Worm (Caenorhabditis elegans) whole organism, late embryonic: Measurements from ENCODE around the gene F53B3.3.

ENCODE experiments used
- C08G9.2 ChIP-seq: sonication (generic microtip); optimal IDR thresholded peaks from 2 replicates; lab custom pipeline; 2016; ENCODE audit warnings: mild to moderate bottlenecking, missing genetic modification characterization, moderate library complexity, missing compliant biosample characterization
- C38D4.7 ChIP-seq: fragments of 200-800 bp; sonication (Bioruptor generic); optimal IDR thresholded peaks from 2 replicates; lab custom pipeline; 2018; ENCODE audit warnings: mild to moderate bottlenecking, missing genetic modification characterization, moderate library complexity, missing compliant biosample characterization
- K09A11.1 ChIP-seq: sonication (generic microtip); optimal IDR thresholded peaks from 2 replicates; lab custom pipeline; 2017; ENCODE audit warnings: antibody characterized with exemption, mild to moderate bottlenecking, missing genetic modification characterization, missing compliant biosample characterization; ENCODE audit not compliant: insufficient read depth
- T23F11.4 ChIP-seq: fragments of 200-800 bp; sonication (Bioruptor generic); optimal IDR thresholded peaks from 2 replicates; lab custom pipeline; 2018; ENCODE audit warnings: mild to moderate bottlenecking, missing genetic modification characterization, missing compliant biosample characterization
- Y22D7AL.16 ChIP-seq: sonication (generic microtip); optimal IDR thresholded peaks from 2 replicates; lab custom pipeline; 2016; ENCODE audit warnings: missing genetic modification characterization, missing compliant biosample characterization
- ahr-1 ChIP-seq: sonication (generic microtip); optimal IDR thresholded peaks from 2 replicates; lab custom pipeline; 2016; ENCODE audit warnings: missing genetic modification characterization, missing compliant biosample characterization
- ama-1 ChIP-seq: fragments of 150-350 bp; optimal IDR thresholded peaks from 2 replicates; lab custom pipeline; 2014
- ceh-14 ChIP-seq: sonication (generic microtip); optimal IDR thresholded peaks from 2 replicates; lab custom pipeline; 2016; ENCODE audit warnings: missing genotype, missing genetic modification characterization, missing compliant biosample characterization
- ceh-19 ChIP-seq: fragments of 200-800 bp; sonication (Bioruptor generic); optimal IDR thresholded peaks from 2 replicates; lab custom pipeline; 2018; ENCODE audit warnings: mild to moderate bottlenecking, missing genetic modification characterization, missing compliant biosample characterization
- ceh-2 ChIP-seq: sonication (generic microtip); optimal IDR thresholded peaks from 2 replicates; lab custom pipeline; 2016; ENCODE audit warnings: missing genotype, missing genetic modification characterization, missing compliant biosample characterization
- ceh-22 ChIP-seq: sonication (generic microtip); optimal IDR thresholded peaks from 2 replicates; lab custom pipeline; 2017; ENCODE audit warnings: missing biosample characterization, missing genetic modification characterization
- ceh-24 ChIP-seq: sonication (generic microtip); optimal IDR thresholded peaks from 2 replicates; lab custom pipeline; 2016; ENCODE audit warnings: mild to moderate bottlenecking, missing genetic modification characterization, missing compliant biosample characterization
- ceh-30 ChIP-seq: fragments of 150-350 bp; optimal IDR thresholded peaks from 2 replicates; lab custom pipeline; 2014; ENCODE audit warnings: missing biosample characterization, missing genetic modification characterization
- ceh-31 ChIP-seq: sonication (generic microtip); optimal IDR thresholded peaks from 2 replicates; lab custom pipeline; 2016; ENCODE audit warnings: missing genetic modification characterization, missing compliant biosample characterization
- ceh-34 ChIP-seq: sonication (generic microtip); optimal IDR thresholded peaks from 2 replicates; lab custom pipeline; 2016; ENCODE audit warnings: mild to moderate bottlenecking, missing genetic modification characterization, missing compliant biosample characterization
- ceh-45 ChIP-seq: fragments of 200-800 bp; sonication (Bioruptor generic); IDR thresholded peaks from 2 replicates; pipeline ENCODE4 v1.3.6; 2022; ENCODE audit warnings: missing genetic modification reagents, missing genetic modification characterization, missing compliant biosample characterization
- ceh-48 ChIP-seq: sonication (generic microtip); optimal IDR thresholded peaks from 2 replicates; lab custom pipeline; 2016; ENCODE audit warnings: missing genetic modification characterization, inconsistent platforms, missing compliant biosample characterization
- ceh-6 ChIP-seq: fragments of 200-800 bp; sonication (Bioruptor generic); optimal IDR thresholded peaks from 2 replicates; lab custom pipeline; 2018; ENCODE audit warnings: mild to moderate bottlenecking, missing genetic modification characterization, missing compliant biosample characterization
- ceh-9 ChIP-seq: sonication (generic microtip); optimal IDR thresholded peaks from 2 replicates; lab custom pipeline; 2016; ENCODE audit warnings: mild to moderate bottlenecking, missing genetic modification characterization, inconsistent platforms, missing compliant biosample characterization
- che-1 ChIP-seq: sonication (generic microtip); optimal IDR thresholded peaks from 2 replicates; lab custom pipeline; 2016; ENCODE audit warnings: mild to moderate bottlenecking, missing genetic modification characterization, missing compliant biosample characterization
- dmd-4 ChIP-seq: sonication (generic microtip); optimal IDR thresholded peaks from 2 replicates; lab custom pipeline; 2016; ENCODE audit warnings: borderline replicate concordance, missing genetic modification characterization, missing compliant biosample characterization
- dve-1 ChIP-seq: sonication (generic microtip); optimal IDR thresholded peaks from 2 replicates; lab custom pipeline; 2017; ENCODE audit warnings: antibody characterized with exemption, mild to moderate bottlenecking, missing genetic modification characterization, missing compliant biosample characterization
- elt-2 ChIP-seq: sonication (generic microtip); optimal IDR thresholded peaks from 2 replicates; lab custom pipeline; 2016; ENCODE audit warnings: missing genetic modification reagents, missing genetic modification characterization, missing compliant biosample characterization
- elt-4 ChIP-seq: sonication (generic microtip); optimal IDR thresholded peaks from 2 replicates; lab custom pipeline; 2016; ENCODE audit warnings: missing genetic modification characterization, missing compliant biosample characterization
- ets-4 ChIP-seq: sonication (generic microtip); optimal IDR thresholded peaks from 2 replicates; lab custom pipeline; 2016; ENCODE audit warnings: missing genetic modification characterization, missing compliant biosample characterization
- eyg-1 ChIP-seq: sonication (generic microtip); optimal IDR thresholded peaks from 2 replicates; lab custom pipeline; 2016; ENCODE audit warnings: missing genotype, missing genetic modification characterization, missing compliant biosample characterization
- fkh-10 ChIP-seq: fragments of 150-350 bp; optimal IDR thresholded peaks from 2 replicates; lab custom pipeline; 2014; ENCODE audit warnings: missing biosample characterization, missing genetic modification reagents, missing genetic modification characterization
- fkh-6 ChIP-seq: sonication (generic microtip); optimal IDR thresholded peaks from 2 replicates; lab custom pipeline; 2016; ENCODE audit warnings: missing genetic modification characterization, missing compliant biosample characterization
- gmeb-2 ChIP-seq: sonication (generic microtip); optimal IDR thresholded peaks from 2 replicates; lab custom pipeline; 2016; ENCODE audit warnings: missing genetic modification characterization, inconsistent platforms, missing compliant biosample characterization
- hlh-13 ChIP-seq: fragments of 200-800 bp; sonication (Bioruptor generic); optimal IDR thresholded peaks from 2 replicates; lab custom pipeline; 2018; ENCODE audit warnings: mild to moderate bottlenecking, missing genetic modification characterization, missing compliant biosample characterization
- hlh-15 ChIP-seq: sonication (generic microtip); optimal IDR thresholded peaks from 2 replicates; lab custom pipeline; 2016; ENCODE audit warnings: missing genetic modification characterization, missing compliant biosample characterization
- hlh-8 ChIP-seq: sonication (generic microtip); optimal IDR thresholded peaks from 2 replicates; lab custom pipeline; 2016; ENCODE audit warnings: missing genotype, missing genetic modification characterization, missing compliant biosample characterization
- lim-6 ChIP-seq: sonication (generic microtip); optimal IDR thresholded peaks from 2 replicates; lab custom pipeline; 2016; ENCODE audit warnings: missing genetic modification characterization, missing compliant biosample characterization
- madf-2 ChIP-seq: sonication (generic microtip); optimal IDR thresholded peaks from 2 replicates; lab custom pipeline; 2017; ENCODE audit warnings: missing genetic modification characterization, missing compliant biosample characterization
- mec-3 ChIP-seq: sonication (generic microtip); optimal IDR thresholded peaks from 2 replicates; lab custom pipeline; 2016; ENCODE audit warnings: borderline replicate concordance, missing genetic modification characterization, missing compliant biosample characterization
- nfya-1 ChIP-seq: sonication (generic microtip); optimal IDR thresholded peaks from 2 replicates; lab custom pipeline; 2017; ENCODE audit warnings: missing genetic modification characterization, mild to moderate bottlenecking, missing compliant biosample characterization, antibody characterized with exemption, moderate library complexity
- nhr-11 ChIP-seq: fragments of 150-350 bp; optimal IDR thresholded peaks from 2 replicates; lab custom pipeline; 2014; ENCODE audit warnings: missing biosample characterization, missing genetic modification characterization
- nhr-232 ChIP-seq: sonication (generic microtip); optimal IDR thresholded peaks from 2 replicates; lab custom pipeline; 2016; ENCODE audit warnings: missing genetic modification characterization, missing compliant biosample characterization
- odd-2 ChIP-seq: sonication (generic microtip); optimal IDR thresholded peaks from 2 replicates; lab custom pipeline; 2017; ENCODE audit warnings: antibody characterized with exemption, mild to moderate bottlenecking, missing genetic modification characterization, missing compliant biosample characterization
- pag-3 ChIP-seq: sonication (generic microtip); optimal IDR thresholded peaks from 2 replicates; lab custom pipeline; 2016; ENCODE audit warnings: missing compliant biosample characterization, missing genetic modification characterization, borderline replicate concordance
- pat-9 ChIP-seq: fragments of 200-800 bp; sonication (Bioruptor generic); optimal IDR thresholded peaks from 2 replicates; lab custom pipeline; 2018; ENCODE audit warnings: mild to moderate bottlenecking, missing genetic modification characterization, moderate library complexity, missing compliant biosample characterization
- pax-1 ChIP-seq: fragments of 150-350 bp; optimal IDR thresholded peaks from 2 replicates; lab custom pipeline; 2014; ENCODE audit warnings: missing biosample characterization, missing genetic modification characterization
- pha-2 ChIP-seq: sonication (generic microtip); optimal IDR thresholded peaks from 2 replicates; lab custom pipeline; 2017; ENCODE audit warnings: mild to moderate bottlenecking, missing genetic modification characterization, missing compliant biosample characterization
- pha-4 ChIP-seq: fragments of 150-350 bp; optimal IDR thresholded peaks from 2 replicates; lab custom pipeline; 2018; ENCODE audit warnings: missing biosample characterization, missing genetic modification reagents, missing genetic modification characterization
- pqm-1 ChIP-seq: sonication (generic microtip); optimal IDR thresholded peaks from 2 replicates; lab custom pipeline; 2016; ENCODE audit warnings: missing genetic modification characterization, missing compliant biosample characterization
- pros-1 ChIP-seq: fragments of 150-350 bp; optimal IDR thresholded peaks from 2 replicates; lab custom pipeline; 2014; ENCODE audit warnings: missing biosample characterization, missing genetic modification reagents, missing genetic modification characterization
- ref-2 ChIP-seq: sonication (generic microtip); optimal IDR thresholded peaks from 2 replicates; lab custom pipeline; 2016; ENCODE audit warnings: missing genetic modification characterization, missing compliant biosample characterization
- rnt-1 ChIP-seq: sonication (generic microtip); optimal IDR thresholded peaks from 2 replicates; lab custom pipeline; 2016; ENCODE audit warnings: missing genetic modification characterization, missing compliant biosample characterization
- sdc-2 ChIP-seq: sonication (generic microtip); optimal IDR thresholded peaks from 2 replicates; lab custom pipeline; 2016; ENCODE audit warnings: missing genotype, missing genetic modification characterization, missing compliant biosample characterization
- tbx-2 ChIP-seq: sonication (generic microtip); optimal IDR thresholded peaks from 2 replicates; lab custom pipeline; 2016; ENCODE audit warnings: missing genetic modification characterization, missing compliant biosample characterization
- tbx-7 ChIP-seq: sonication (generic microtip); optimal IDR thresholded peaks from 2 replicates; lab custom pipeline; 2016; ENCODE audit warnings: missing genotype, missing genetic modification characterization, missing compliant biosample characterization
- unc-55 ChIP-seq: sonication (generic microtip); optimal IDR thresholded peaks from 2 replicates; lab custom pipeline; 2017; ENCODE audit warnings: missing biosample characterization, missing genetic modification reagents, missing genetic modification characterization
- zip-5 ChIP-seq: sonication (generic microtip); optimal IDR thresholded peaks from 2 replicates; lab custom pipeline; 2016; ENCODE audit warnings: missing genetic modification characterization, missing compliant biosample characterization

The F53B3.3 gene

DNA sequence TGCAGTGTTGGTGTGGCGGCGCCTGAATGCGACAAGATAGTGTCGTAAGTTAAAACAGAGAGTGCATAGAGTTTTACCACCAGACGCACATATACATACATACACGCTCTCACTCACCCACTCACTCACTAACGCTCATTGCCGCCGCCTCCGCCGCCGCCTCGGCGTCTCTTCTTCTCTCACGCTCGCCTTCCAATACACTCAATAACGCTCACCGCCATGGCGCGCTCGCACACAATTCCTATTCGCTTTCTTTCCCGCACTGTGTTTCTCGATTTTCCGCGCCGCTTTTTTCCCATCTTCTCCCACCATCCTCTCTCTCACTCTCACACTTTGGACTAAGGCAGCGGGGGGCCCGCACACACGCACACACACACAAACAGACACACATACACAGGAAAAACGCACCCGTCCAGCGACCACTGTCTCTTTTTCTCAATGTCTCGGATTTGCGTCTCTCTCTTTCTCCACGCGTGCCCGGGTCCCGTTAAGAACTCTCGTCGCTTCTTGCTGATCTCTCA is 18.5 kb downstream of the F53B3.3 start, which contains the start of gene kin-29 (continued):
- TF ChIP-seq gmeb-2 (tag; lab: Kevin White, UChicago), result no peak
- TF ChIP-seq ama-1 (lab: Kevin White, UChicago), result no peak
- peak; percentile 61 for TF ChIP-seq ets-4 (tag; lab: Kevin White, UChicago)
- no peak for TF ChIP-seq ceh-45 (GFP tag; lab: Robert Waterston, UW)
- TF ChIP-seq pha-2 (tag; lab: Kevin White, UChicago), result peak; percentile 45
- peak; percentile 94 for TF ChIP-seq ceh-31 (tag; lab: Kevin White, UChicago)
- peak; percentile 82 for TF ChIP-seq ceh-2 (tag; lab: Kevin White, UChicago)
- TF ChIP-seq sdc-2 (tag; lab: Kevin White, UChicago), result peak; percentile 89
- peak; percentile 5 for TF ChIP-seq C38D4.7
- peak; percentile 50 for TF ChIP-seq mec-3 (tag; lab: Kevin White, UChicago)
- peak; percentile 20 for TF ChIP-seq zip-5 (tag; lab: Kevin White, UChicago)
- TF ChIP-seq pax-1 (tag; lab: Kevin White, UChicago), result no peak
- no peak for TF ChIP-seq ceh-22 (tag; lab: Kevin White, UChicago)
- peak; percentile 86 for TF ChIP-seq unc-55 (GFP tag; lab: Kevin White, UChicago)
- no peak for TF ChIP-seq nhr-232 (tag; lab: Kevin White, UChicago)
- no peak for TF ChIP-seq hlh-13 (GFP tag; lab: Kevin White, UChicago)
- no peak for TF ChIP-seq pha-4 (tag; lab: Kevin White, UChicago)
- TF ChIP-seq dve-1 (tag; lab: Kevin White, UChicago), result peak; percentile 68
- peak; percentile 80 for TF ChIP-seq ceh-19 (GFP tag; lab: Kevin White, UChicago)
- peak; percentile 85 for TF ChIP-seq pros-1 (tag; lab: Kevin White, UChicago)
- TF ChIP-seq ceh-14, result peak; percentile 94
- TF ChIP-seq ceh-30 (tag; lab: Kevin White, UChicago), result no peak
- TF ChIP-seq ceh-48 (tag; lab: Kevin White, UChicago), result peak; percentile 13
- TF ChIP-seq ceh-24, result no peak
- peak; percentile 86 for TF ChIP-seq ref-2 (tag; lab: Kevin White, UChicago)
- peak; percentile 60 for TF ChIP-seq fkh-10 (GFP tag; lab: Kevin White, UChicago)
- no peak for TF ChIP-seq Y22D7AL.16 (tag; lab: Kevin White, UChicago)
- TF ChIP-seq rnt-1 (tag; lab: Kevin White, UChicago), result peak; percentile 91
- TF ChIP-seq ceh-34 (tag; lab: Kevin White, UChicago), result peak; percentile 96
- TF ChIP-seq fkh-6 (tag; lab: Kevin White, UChicago), result no peak
- TF ChIP-seq pag-3 (tag; lab: Kevin White, UChicago), result peak; percentile 69
- peak; percentile 22 for TF ChIP-seq T23F11.4 (GFP tag; lab: Kevin White, UChicago)
- TF ChIP-seq pqm-1, result peak; percentile 74
- TF ChIP-seq elt-2 (tag; lab: Kevin White, UChicago), result peak; percentile 36
- peak; percentile 62 for TF ChIP-seq pat-9 (tag; lab: Kevin White, UChicago)
- TF ChIP-seq ahr-1 (tag; lab: Kevin White, UChicago), result no peak
- peak; percentile 95 for TF ChIP-seq tbx-2 (tag; lab: Kevin White, UChicago)
- TF ChIP-seq hlh-15 (tag; lab: Kevin White, UChicago), result no peak
- TF ChIP-seq eyg-1 (tag; lab: Kevin White, UChicago), result peak; percentile 19
- no peak for TF ChIP-seq odd-2 (tag; lab: Kevin White, UChicago)
- TF ChIP-seq ceh-9, result no peak
- TF ChIP-seq madf-2 (tag; lab: Kevin White, UChicago), result peak; percentile 57
- TF ChIP-seq nfya-1 (tag; lab: Kevin White, UChicago), result peak; percentile 89
- no peak for TF ChIP-seq elt-4
- peak; percentile 52 for TF ChIP-seq ceh-6 (GFP tag; lab: Kevin White, UChicago)
- peak; percentile 67 for TF ChIP-seq C08G9.2
- peak; percentile 65 for TF ChIP-seq dmd-4 (tag; lab: Kevin White, UChicago)
- peak; percentile 45 for TF ChIP-seq lim-6 (tag; lab: Kevin White, UChicago)
- TF ChIP-seq tbx-7 (tag; lab: Kevin White, UChicago), result no peak
- peak; percentile 44 for TF ChIP-seq che-1 (tag; lab: Kevin White, UChicago)
- peak; percentile 76 for TF ChIP-seq hlh-8
- TF ChIP-seq K09A11.1, result no peak
- no peak for TF ChIP-seq nhr-11
